Worm (Caenorhabditis elegans) whole organism, young adult: ENCODE measurements around the gene ins-39.

ENCODE experiments used
- B0019.2 ChIP-seq: fragments of 200-800 bp; sonication (Bioruptor generic); conservative IDR thresholded peaks from 2 replicates; pipeline ENCODE4 v1.3.6; 2022; ENCODE audit warnings: missing genetic modification reagents, missing genetic modification characterization, missing compliant biosample characterization
- B0336.3 ChIP-seq: fragments of 200-800 bp; sonication (Bioruptor generic); IDR thresholded peaks from 2 replicates; pipeline ENCODE4 v1.3.6; 2022; ENCODE audit warnings: missing genetic modification characterization, missing compliant biosample characterization
- C06A6.2 ChIP-seq: fragments of 200-800 bp; sonication (Bioruptor generic); conservative IDR thresholded peaks from 2 replicates; pipeline ENCODE4 v1.3.6; 2022; ENCODE audit warnings: missing genetic modification characterization, missing compliant biosample characterization
- D2030.7 ChIP-seq: fragments of 200-800 bp; sonication (Bioruptor generic); IDR thresholded peaks from 2 replicates; pipeline ENCODE4 v1.3.6; 2022; ENCODE audit warnings: missing genetic modification reagents, missing genetic modification characterization, missing compliant biosample characterization
- F23B12.7 ChIP-seq: sonication (generic microtip); optimal IDR thresholded peaks from 2 replicates; lab custom pipeline; 2017; ENCODE audit warnings: missing genetic modification characterization, mild to moderate bottlenecking, missing compliant biosample characterization, antibody characterized with exemption, moderate library complexity; ENCODE audit not compliant: insufficient read depth
- F33H1.4 ChIP-seq: fragments of 200-800 bp; sonication (Bioruptor generic); IDR thresholded peaks from 2 replicates; pipeline ENCODE4 v1.3.6; 2022; ENCODE audit warnings: missing genetic modification reagents, missing genetic modification characterization, missing compliant biosample characterization
- F37B4.10 ChIP-seq: fragments of 200-800 bp; sonication (Bioruptor generic); IDR thresholded peaks from 2 replicates; pipeline ENCODE4 v1.3.6; 2022; ENCODE audit warnings: missing genetic modification characterization, missing compliant biosample characterization
- F57A8.1 ChIP-seq: fragments of 200-800 bp; sonication (Bioruptor generic); optimal IDR thresholded peaks from 2 replicates; lab custom pipeline; 2018; ENCODE audit warnings: mild to moderate bottlenecking, missing genetic modification characterization, moderate library complexity, missing compliant biosample characterization
- Y56A3A.18 ChIP-seq: fragments of 200-800 bp; sonication (Bioruptor generic); IDR thresholded peaks from 2 replicates; pipeline ENCODE4 v1.3.6; 2022; ENCODE audit warnings: missing genetic modification reagents, missing genetic modification characterization, missing compliant biosample characterization
- Y79H2A.3 ChIP-seq: fragments of 200-800 bp; sonication (Bioruptor generic); conservative IDR thresholded peaks from 2 replicates; pipeline ENCODE4 v1.3.6; 2022; ENCODE audit warnings: missing genetic modification reagents, missing genetic modification characterization, missing compliant biosample characterization
- akir-1 ChIP-seq: fragments of 200-800 bp; sonication (Bioruptor generic); optimal IDR thresholded peaks from 2 replicates; lab custom pipeline; 2018; ENCODE audit warnings: mild to moderate bottlenecking, missing genetic modification characterization, moderate library complexity, missing compliant biosample characterization
- aptf-3 ChIP-seq: fragments of 200-800 bp; sonication (Bioruptor generic); IDR thresholded peaks from 2 replicates; pipeline ENCODE4 v1.3.6; 2022; ENCODE audit warnings: missing genetic modification characterization, missing compliant biosample characterization
- atf-7 ChIP-seq: sonication (generic microtip); optimal IDR thresholded peaks from 2 replicates; lab custom pipeline; 2017; ENCODE audit warnings: mild to moderate bottlenecking, missing genetic modification characterization, missing compliant biosample characterization
- attf-5 ChIP-seq: fragments of 200-800 bp; sonication (Bioruptor generic); optimal IDR thresholded peaks from 2 replicates; lab custom pipeline; 2018; ENCODE audit warnings: mild to moderate bottlenecking, missing genetic modification characterization, missing compliant biosample characterization
- cebp-1 ChIP-seq, 2 experiments: fragments of 200-800 bp in 1 of 2; sonication (Bioruptor generic) in 1 of 2; sonication (generic microtip) in 1 of 2; IDR thresholded peaks in 1 of 2; optimal IDR thresholded peaks in 1 of 2; 2 replicates each; pipeline versions ENCODE4 v1.3.6 to Lab custom; 2017 to 2022; ENCODE audit warnings: missing compliant biosample characterization in 2 of 2, missing genetic modification characterization in 2 of 2, mild to moderate bottlenecking in 1 of 2, missing genetic modification reagents in 1 of 2, moderate library complexity in 1 of 2
- cebp-2 ChIP-seq: fragments of 200-800 bp; sonication (Bioruptor generic); IDR thresholded peaks from 2 replicates; pipeline ENCODE4 v1.3.6; 2022; ENCODE audit warnings: missing genetic modification characterization, missing compliant biosample characterization
- ceh-40 ChIP-seq: fragments of 200-800 bp; sonication (Bioruptor generic); IDR thresholded peaks from 2 replicates; pipeline ENCODE4 v1.3.6; 2022; ENCODE audit warnings: missing genetic modification characterization, missing compliant biosample characterization
- die-1 ChIP-seq: sonication (generic microtip); optimal IDR thresholded peaks from 2 replicates; lab custom pipeline; 2016; ENCODE audit warnings: missing genotype, mild to moderate bottlenecking, missing genetic modification characterization, missing compliant biosample characterization
- dpl-1 ChIP-seq: fragments of 150-350 bp; optimal IDR thresholded peaks from 2 replicates; lab custom pipeline; 2014; ENCODE audit warnings: missing biosample characterization, missing genetic modification reagents, missing genetic modification characterization
- egl-18 ChIP-seq: fragments of 200-800 bp; sonication (Bioruptor generic); IDR thresholded peaks from 2 replicates; pipeline ENCODE4 v1.3.6; 2022; ENCODE audit warnings: missing genetic modification reagents, missing genetic modification characterization, missing compliant biosample characterization
- ets-4 ChIP-seq: fragments of 200-800 bp; sonication (Bioruptor generic); optimal IDR thresholded peaks from 2 replicates; lab custom pipeline; 2018; ENCODE audit warnings: mild to moderate bottlenecking, missing genetic modification characterization, missing compliant biosample characterization
- gei-17 ChIP-seq: fragments of 200-800 bp; sonication (Bioruptor generic); optimal IDR thresholded peaks from 2 replicates; lab custom pipeline; 2018; ENCODE audit warnings: mild to moderate bottlenecking, missing genetic modification characterization, missing compliant biosample characterization
- him-1 ChIP-seq: sonication (generic microtip); optimal IDR thresholded peaks from 2 replicates; lab custom pipeline; 2016; ENCODE audit warnings: missing genotype, missing genetic modification reagents, missing genetic modification characterization, missing compliant biosample characterization
- hmg-1.2 ChIP-seq: fragments of 200-800 bp; sonication (Bioruptor generic); IDR thresholded peaks from 2 replicates; pipeline ENCODE4 v1.3.6; 2022; ENCODE audit warnings: missing genetic modification reagents, missing genetic modification characterization, missing compliant biosample characterization
- let-607 ChIP-seq, 2 experiments: fragments of 200-800 bp in 1 of 2; sonication (Bioruptor generic) in 1 of 2; sonication (generic microtip) in 1 of 2; optimal IDR thresholded peaks; 2 replicates each; lab custom pipeline; 2016 to 2018; ENCODE audit warnings: mild to moderate bottlenecking in 2 of 2, missing compliant biosample characterization in 2 of 2, missing genetic modification characterization in 2 of 2, moderate library complexity in 2 of 2, missing genotype in 1 of 2
- lin-26 ChIP-seq: fragments of 200-800 bp; sonication (Bioruptor generic); IDR thresholded peaks from 2 replicates; pipeline ENCODE4 v1.3.6; 2022; ENCODE audit warnings: missing genetic modification reagents, missing genetic modification characterization, missing compliant biosample characterization
- lin-40 ChIP-seq: sonication (generic microtip); optimal IDR thresholded peaks from 2 replicates; lab custom pipeline; 2016; ENCODE audit warnings: missing genetic modification characterization, mild to moderate bottlenecking, missing compliant biosample characterization, missing genotype, missing genetic modification reagents
- lin-54 ChIP-seq: fragments of 200-800 bp; sonication (Bioruptor generic); optimal IDR thresholded peaks from 2 replicates; lab custom pipeline; 2018; ENCODE audit warnings: mild to moderate bottlenecking, missing genetic modification characterization, missing compliant biosample characterization
- mel-28 ChIP-seq: sonication (generic microtip); optimal IDR thresholded peaks from 2 replicates; lab custom pipeline; 2016; ENCODE audit warnings: borderline replicate concordance, mild to moderate bottlenecking, missing genetic modification characterization, missing compliant biosample characterization
- nfya-1 ChIP-seq: sonication (generic microtip); optimal IDR thresholded peaks from 2 replicates; lab custom pipeline; 2017; ENCODE audit warnings: antibody characterized with exemption, missing compliant biosample characterization, missing genetic modification characterization, borderline replicate concordance; ENCODE audit not compliant: insufficient read depth
- nfyb-1 ChIP-seq: fragments of 200-800 bp; sonication (Bioruptor generic); IDR thresholded peaks from 2 replicates; pipeline ENCODE4 v1.3.6; 2022; ENCODE audit warnings: missing genetic modification reagents, missing genetic modification characterization, missing compliant biosample characterization
- nhr-179 ChIP-seq: sonication (generic microtip); optimal IDR thresholded peaks from 2 replicates; lab custom pipeline; 2016; ENCODE audit warnings: mild to moderate bottlenecking, missing genetic modification characterization, missing compliant biosample characterization
- nhr-80 ChIP-seq: sonication (generic microtip); optimal IDR thresholded peaks from 2 replicates; lab custom pipeline; 2016; ENCODE audit warnings: missing genetic modification characterization, missing compliant biosample characterization
- pbrm-1 ChIP-seq: fragments of 200-800 bp; sonication (Bioruptor generic); IDR thresholded peaks from 2 replicates; pipeline ENCODE4 v1.3.6; 2022; ENCODE audit warnings: missing genetic modification reagents, missing genetic modification characterization, missing compliant biosample characterization
- pha-4 ChIP-seq: fragments of 150-350 bp; sonication (generic microtip); optimal IDR thresholded peaks from 2 replicates; lab custom pipeline; 2014; ENCODE audit warnings: missing biosample characterization, missing genetic modification reagents, missing genetic modification characterization
- rcor-1 ChIP-seq: fragments of 200-800 bp; sonication (Bioruptor generic); IDR thresholded peaks from 2 replicates; pipeline ENCODE4 v1.3.6; 2022; ENCODE audit warnings: missing genetic modification reagents, missing genetic modification characterization, missing compliant biosample characterization
- rec-8 ChIP-seq, 2 experiments: sonication (generic microtip); optimal IDR thresholded peaks; 2 replicates each; lab custom pipeline; 2016; ENCODE audit warnings: mild to moderate bottlenecking in 2 of 2, missing genetic modification characterization in 2 of 2, missing genetic modification reagents in 2 of 2, missing genotype in 2 of 2, missing biosample characterization in 1 of 2, missing compliant biosample characterization in 1 of 2, moderate library complexity in 1 of 2
- rpc-1 ChIP-seq, 2 experiments: fragments of 150-350 bp in 1 of 2; sonication (generic microtip) in 1 of 2; optimal IDR thresholded peaks; 2 replicates each; lab custom pipeline; 2014 to 2018; ENCODE audit warnings: missing biosample characterization in 1 of 2, missing genetic modification characterization in 1 of 2, missing genetic modification reagents in 1 of 2, missing genotype in 1 of 2
- snpc-4 ChIP-seq, 5 experiments: fragments of 150-350 bp in 1 of 5; sonication (generic microtip) in 4 of 5; optimal IDR thresholded peaks; 2 replicates each; lab custom pipeline; 2014 to 2018; ENCODE audit warnings: missing genetic modification characterization in 5 of 5, missing biosample characterization in 3 of 5, antibody characterized with exemption in 2 of 5, mild to moderate bottlenecking in 2 of 5, missing compliant biosample characterization in 2 of 5, missing genotype in 2 of 5, moderate library complexity in 2 of 5, missing genetic modification reagents in 1 of 5
- zfh-2 ChIP-seq: fragments of 200-800 bp; sonication (Bioruptor generic); conservative IDR thresholded peaks from 2 replicates; pipeline ENCODE4 v1.3.6; 2022; ENCODE audit warnings: missing genetic modification reagents, missing genetic modification characterization, missing compliant biosample characterization
- zim-3 ChIP-seq: sonication (generic microtip); optimal IDR thresholded peaks from 2 replicates; lab custom pipeline; 2017; ENCODE audit warnings: mild to moderate bottlenecking, missing genetic modification characterization, moderate library complexity, missing compliant biosample characterization
- ztf-18 ChIP-seq: sonication (generic microtip); optimal IDR thresholded peaks from 2 replicates; lab custom pipeline; 2016; ENCODE audit warnings: missing genotype, mild to moderate bottlenecking, missing genetic modification characterization, missing compliant biosample characterization
- ztf-22 ChIP-seq: fragments of 200-800 bp; sonication (Bioruptor generic); optimal IDR thresholded peaks from 2 replicates; lab custom pipeline; 2018; ENCODE audit warnings: mild to moderate bottlenecking, missing genetic modification characterization, moderate library complexity, missing compliant biosample characterization
- ztf-26 ChIP-seq: sonication (generic microtip); optimal IDR thresholded peaks from 2 replicates; lab custom pipeline; 2017; ENCODE audit warnings: missing genetic modification characterization, missing compliant biosample characterization

ins-39 gene

DNA sequence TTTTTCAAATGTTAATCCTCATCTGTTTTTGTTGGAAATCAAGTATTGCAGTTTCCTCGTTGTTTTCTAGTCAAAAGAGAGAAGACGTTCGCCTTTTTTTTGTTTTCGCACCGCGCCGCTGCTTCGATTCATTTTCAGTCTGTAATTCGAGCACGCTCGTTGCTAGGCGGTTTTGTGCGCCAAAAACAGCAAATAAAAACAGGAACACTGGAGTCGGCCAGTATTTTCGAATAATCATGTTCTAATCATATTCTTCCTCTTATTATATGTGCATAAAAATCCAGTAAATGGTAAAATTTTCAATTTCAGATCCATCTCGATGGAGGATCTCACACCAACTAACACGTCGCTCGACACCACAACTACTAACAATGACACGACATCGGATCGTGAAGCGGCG lies 23.2 kb downstream of the ins-39 start, which contains the start of gene pdk-1:
Gene pdk-1, plus strand, starts transcription at position 301 of the 400 bp plus-strand sequence.
- TF ChIP-seq ceh-40 (GFP tag; lab: Robert Waterston, UW) (no peak), zim-3 (tag; lab: Kevin White, UChicago) (no peak), dpl-1 (GFP tag; lab: Kevin White, UChicago) (no peak), nhr-179 (tag; lab: Kevin White, UChicago) (no peak), F23B12.7 (no peak), B0019.2 (GFP tag; lab: Robert Waterston, UW) (no peak), ztf-22 (no peak), pha-4 (no peak), egl-18 (GFP tag; lab: Robert Waterston, UW) (no peak), aptf-3 (no peak), ets-4 (GFP tag; lab: Kevin White, UChicago) (no peak), lin-54 (GFP tag; lab: Kevin White, UChicago) (no peak), F57A8.1 (GFP tag; lab: Kevin White, UChicago) (no peak)

DNA sequence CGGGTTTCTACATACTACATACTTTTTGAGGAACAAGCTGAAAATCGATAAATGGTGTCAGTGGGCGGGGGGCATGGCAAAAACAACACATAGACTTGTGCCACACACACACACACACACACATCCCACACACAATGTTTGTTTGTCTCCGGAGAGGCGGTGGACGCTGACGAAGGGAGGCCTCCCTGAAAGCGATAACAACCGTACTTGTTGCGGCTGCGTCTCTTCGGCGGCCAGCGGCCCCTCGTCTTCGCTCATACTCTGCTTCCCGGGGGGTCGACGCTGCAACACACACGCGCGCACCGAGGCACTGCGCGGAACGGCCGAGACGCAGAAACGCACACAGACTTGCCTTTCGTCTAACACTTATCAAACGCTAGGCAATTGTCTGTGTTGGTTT lies 24.5 kb downstream of the ins-39 start:
- TF ChIP-seq cebp-2 = no peak
- peak; percentile 72 for TF ChIP-seq attf-5 (GFP tag; lab: Kevin White, UChicago)
- TF ChIP-seq zfh-2 (GFP tag; lab: Robert Waterston, UW) = peak; percentile 99
- peak; percentile 48 for TF ChIP-seq F57A8.1 (GFP tag; lab: Kevin White, UChicago)
- no peak for TF ChIP-seq F33H1.4 (GFP tag; lab: Robert Waterston, UW)
- peak; percentile 88 for TF ChIP-seq B0336.3 (GFP tag; lab: Robert Waterston, UW)
- TF ChIP-seq nfya-1 (tag; lab: Kevin White, UChicago) = no peak
- TF ChIP-seq cebp-1 (GFP tag; IDR thresholded peaks at IDR 0.05; lab: Robert Waterston, UW) = peak; percentile 42; the same call in 1 of the 2 replicates
- peak; percentile 80 for TF ChIP-seq cebp-1 (tag; optimal IDR thresholded peaks at IDR 0.05; lab: Kevin White, UChicago)
- 0 out of 2 replicates have a peak, but pooled peaks have one; percentile 10 for TF ChIP-seq D2030.7 (GFP tag; lab: Robert Waterston, UW)
- peak; percentile 39; the same call in 1 of the 2 replicates for TF ChIP-seq nfyb-1 (GFP tag; lab: Robert Waterston, UW)
- no peak for TF ChIP-seq snpc-4 (GFP tag; optimal IDR thresholded peaks at IDR 0.05; lab: Kevin White, UChicago)
- TF ChIP-seq snpc-4 (tag; optimal IDR thresholded peaks at IDR 0.05; lab: Kevin White, UChicago) = peak in 2 of 4 experiments; percentile 37 to 50
- TF ChIP-seq ztf-26 (tag; lab: Kevin White, UChicago) = peak; percentile 13
- peak; percentile 12 for TF ChIP-seq mel-28 (tag; lab: Kevin White, UChicago)
- TF ChIP-seq hmg-1.2 (GFP tag; lab: Robert Waterston, UW) = peak; percentile 81; the same call in 1 of the 2 replicates
- TF ChIP-seq pbrm-1 = 0 out of 2 replicates have a peak, but pooled peaks have one; percentile 10
- TF ChIP-seq lin-54 (GFP tag; lab: Kevin White, UChicago) = peak; percentile 29
- peak; percentile 10 for TF ChIP-seq ztf-22
- TF ChIP-seq gei-17 (GFP tag; lab: Kevin White, UChicago) = peak; percentile 71
- TF ChIP-seq ztf-18 (tag; lab: Kevin White, UChicago) = peak; percentile 6
- no peak for TF ChIP-seq Y79H2A.3
- TF ChIP-seq Y56A3A.18 (GFP tag; lab: Robert Waterston, UW) = peak; percentile 22; the same call in 1 of the 2 replicates
- no peak for TF ChIP-seq rec-8 (tag; optimal IDR thresholded peaks at IDR 0.05; lab: Kevin White, UChicago)
- peak; percentile 17 for TF ChIP-seq die-1 (tag; lab: Kevin White, UChicago)
- peak in 1 of 2 experiments; percentile 27 for TF ChIP-seq let-607 (tag; optimal IDR thresholded peaks at IDR 0.05; lab: Kevin White, UChicago)
- TF ChIP-seq rcor-1 (GFP tag; lab: Robert Waterston, UW) = 0 out of 2 replicates have a peak, but pooled peaks have one; percentile 38
- peak; percentile 85 for TF ChIP-seq nhr-80 (tag; lab: Kevin White, UChicago)
- peak; percentile 46 for TF ChIP-seq lin-40
- peak; percentile 30 for TF ChIP-seq atf-7 (tag; lab: Kevin White, UChicago)
- no peak for TF ChIP-seq him-1 (tag; lab: Kevin White, UChicago)
- 0 out of 2 replicates have a peak, but pooled peaks have one; percentile 17 for TF ChIP-seq C06A6.2 (GFP tag; lab: Robert Waterston, UW)
- TF ChIP-seq akir-1 (GFP tag; lab: Kevin White, UChicago) = no peak
- 0 out of 2 replicates have a peak, but pooled peaks have one; percentile 10 for TF ChIP-seq lin-26 (GFP tag; lab: Robert Waterston, UW)
- TF ChIP-seq ets-4 (GFP tag; lab: Kevin White, UChicago) = peak; percentile 67
- TF ChIP-seq F37B4.10 (GFP tag; lab: Robert Waterston, UW) = 0 out of 2 replicates have a peak, but pooled peaks have one; percentile 86
- TF ChIP-seq rpc-1 (optimal IDR thresholded peaks at IDR 0.05; lab: Kevin White, UChicago) = no peak
- no peak for TF ChIP-seq rpc-1 (tag; optimal IDR thresholded peaks at IDR 0.05; lab: Kevin White, UChicago)
